Fruit fly (Drosophila melanogaster): ENCODE measurements around the gene ema.

ema gene

DNA sequence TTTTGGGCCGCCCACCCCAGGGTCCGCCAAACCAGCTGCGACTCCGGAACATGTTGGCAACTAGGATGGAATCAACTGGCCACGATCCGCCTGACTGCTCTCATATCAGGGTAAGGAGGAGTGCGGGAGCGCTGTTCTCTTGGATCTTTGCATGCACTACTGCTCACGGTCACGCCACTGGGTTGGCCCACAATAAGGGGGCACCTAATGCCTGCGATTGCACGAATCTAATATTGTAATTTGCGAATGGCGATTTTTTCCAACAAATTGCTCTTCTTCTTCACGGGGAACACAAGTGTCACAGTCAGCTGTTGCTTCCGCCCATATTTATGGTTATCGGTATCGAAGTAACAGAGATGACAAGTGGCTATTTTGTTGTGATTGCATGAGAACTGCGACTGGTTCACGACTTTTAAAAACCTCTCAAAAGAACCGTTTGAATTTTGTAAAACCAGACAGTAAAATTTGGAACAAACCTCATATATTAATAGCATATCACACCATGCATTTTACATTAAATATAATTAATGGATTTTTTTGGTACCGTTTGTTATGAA, at the start of gene ema:
Gene ema, minus strand, starts transcription at position 295 of the 557 bp plus-strand sequence.
- peak; percentile 5 for TF ChIP-seq CG6854 (GFP tag; optimal IDR thresholded peaks at IDR 0.05)
- TF ChIP-seq Smox (GFP tag; optimal IDR thresholded peaks at IDR 0.05), result no peak
- TF ChIP-seq Sox15 (GFP tag; optimal IDR thresholded peaks at IDR 0.05), result no peak
- peak; percentile 14 for TF ChIP-seq lz (GFP tag; optimal IDR thresholded peaks at IDR 0.05)
- peak; percentile 34 for TF ChIP-seq esn (GFP tag; optimal IDR thresholded peaks at IDR 0.05)
- TF ChIP-seq topi (GFP tag; optimal IDR thresholded peaks at IDR 0.05), result no peak
- TF ChIP-seq fd59A (GFP tag; optimal IDR thresholded peaks at IDR 0.05), result no peak
- peak; percentile 98 for TF ChIP-seq achi (GFP tag; optimal IDR thresholded peaks at IDR 0.05)
- peak; percentile 3 for TF ChIP-seq cyc (GFP tag; optimal IDR thresholded peaks at IDR 0.05)
- TF ChIP-seq CG11762 (GFP tag; optimal IDR thresholded peaks at IDR 0.05; ENCODE audit: insufficient read depth), result no peak
- no peak for TF ChIP-seq CG3919 (GFP tag; optimal IDR thresholded peaks at IDR 0.05)
- TF ChIP-seq CG31627 (GFP tag; optimal IDR thresholded peaks at IDR 0.05), result peak; percentile 3
- TF ChIP-seq CG3032 (tag; optimal IDR thresholded peaks at IDR 0.05), result no peak
- TF ChIP-seq dac (GFP tag; optimal IDR thresholded peaks at IDR 0.05), result no peak
- no peak for TF ChIP-seq CG6792 (GFP tag; optimal IDR thresholded peaks at IDR 0.05)
- no peak for TF ChIP-seq Hr4 (GFP tag; optimal IDR thresholded peaks at IDR 0.05)
- no peak for TF ChIP-seq acj6 (GFP tag; optimal IDR thresholded peaks at IDR 0.05)
- TF ChIP-seq Hr38 (GFP tag; optimal IDR thresholded peaks at IDR 0.05), result no peak
- no peak for TF ChIP-seq Eip93F (GFP tag; optimal IDR thresholded peaks at IDR 0.05)
- TF ChIP-seq Met (GFP tag; optimal IDR thresholded peaks at IDR 0.05), result no peak
- no peak for TF ChIP-seq ss (GFP tag; optimal IDR thresholded peaks at IDR 0.05)
- no peak for TF ChIP-seq net (GFP tag; optimal IDR thresholded peaks at IDR 0.05)
- no peak for TF ChIP-seq CG10669 (GFP tag; optimal IDR thresholded peaks at IDR 0.05)
- TF ChIP-seq Ets96B (tag; optimal IDR thresholded peaks at IDR 0.05), result no peak
- TF ChIP-seq Eip78C (GFP tag), result peak; percentile 53
- TF ChIP-seq CG8632 (GFP tag; optimal IDR thresholded peaks at IDR 0.05), result no peak
- TF ChIP-seq Sox14 (GFP tag; optimal IDR thresholded peaks at IDR 0.05), result no peak
- no peak for TF ChIP-seq Gug (GFP tag; IDR thresholded peaks at IDR 0.05)
- no peak for TF ChIP-seq CG7368 (GFP tag; optimal IDR thresholded peaks at IDR 0.05)
- no peak for TF ChIP-seq Eip75B (GFP tag; optimal IDR thresholded peaks at IDR 0.05)
- TF ChIP-seq Lpt (GFP tag; optimal IDR thresholded peaks at IDR 0.05), result no peak
- no peak for TF ChIP-seq CG6163 (GFP tag; IDR thresholded peaks at IDR 0.05)
- TF ChIP-seq vri (GFP tag; optimal IDR thresholded peaks at IDR 0.05), result peak; percentile 4
- TF ChIP-seq CG1621 (tag; optimal IDR thresholded peaks at IDR 0.05), result no peak
- TF ChIP-seq salr (GFP tag; optimal IDR thresholded peaks at IDR 0.05), result no peak
- no peak for TF ChIP-seq CG6276 (GFP tag; optimal IDR thresholded peaks at IDR 0.05)
- no peak for TF ChIP-seq eg (GFP tag; IDR thresholded peaks at IDR 0.05)
- no peak for TF ChIP-seq svp (GFP tag)
- no peak for TF ChIP-seq fd85E (GFP tag; optimal IDR thresholded peaks at IDR 0.05)
- TF ChIP-seq Blimp-1 (GFP tag; optimal IDR thresholded peaks at IDR 0.05), result no peak
- no peak for TF ChIP-seq CG6808 (GFP tag; optimal IDR thresholded peaks at IDR 0.05)
- TF ChIP-seq CG34406 (GFP tag; optimal IDR thresholded peaks at IDR 0.05), result no peak
- no peak for TF ChIP-seq CG10631 (GFP tag; optimal IDR thresholded peaks at IDR 0.05)
- TF ChIP-seq dsx (GFP tag; optimal IDR thresholded peaks at IDR 0.05; ENCODE audit: poor library complexity, severe bottlenecking), result peak; percentile 42

Data from whole organism, prepupa.